Worm (Caenorhabditis elegans) whole organism, L4/young adult: ENCODE measurements around the gene F52B11.2.

Source experiments
- W03F9.2 ChIP-seq: fragments of 150-350 bp; optimal IDR thresholded peaks from 2 replicates; lab custom pipeline; 2014; ENCODE audit warnings: missing biosample characterization, missing genetic modification characterization
- dao-5 ChIP-seq: sonication (generic microtip); optimal IDR thresholded peaks from 2 replicates; lab custom pipeline; 2016; ENCODE audit warnings: missing genotype, missing genetic modification characterization, moderate library complexity, missing compliant biosample characterization
- him-1 ChIP-seq: sonication (generic microtip); optimal IDR thresholded peaks from 2 replicates; lab custom pipeline; 2016; ENCODE audit warnings: missing genotype, missing genetic modification reagents, missing genetic modification characterization, missing compliant biosample characterization

ce11 chrIV:14033752-14034570 lies 49.4 kb upstream of the F52B11.2 start:
- TF ChIP-seq dao-5 (tag; lab: Kevin White, UChicago) (no peak), him-1 (tag; lab: Kevin White, UChicago) (peak; percentile 84), W03F9.2 (tag; lab: Kevin White, UChicago) (no peak)
